Fruit fly (Drosophila melanogaster): ENCODE data around the gene twf.

Gene twf

dm6 chr3R:14157331-14157730, 34.9 kb downstream of the twf start, which contains the start of gene CG31533:
Gene CG31533, minus strand, starts transcription at chr3R:14157431.
- TF ChIP-seq Myc (optimal IDR thresholded peaks at IDR 0.05) (no peak), ttk (optimal IDR thresholded peaks at IDR 0.05) (no peak), Sin3A (optimal IDR thresholded peaks at IDR 0.05) (no peak), psq (optimal IDR thresholded peaks at IDR 0.05) (no peak), insv (optimal IDR thresholded peaks at IDR 0.05) (no peak), h (optimal IDR thresholded peaks at IDR 0.05) (no peak)

dm6 chr3R:14160178-14160577, 37.7 kb downstream of the twf start, which contains the start of gene CG31327:
Gene CG31327, minus strand, starts transcription at chr3R:14160278.
- no peak for TF ChIP-seq insv (optimal IDR thresholded peaks at IDR 0.05)
- no peak for TF ChIP-seq h (optimal IDR thresholded peaks at IDR 0.05)
- no peak for TF ChIP-seq psq (optimal IDR thresholded peaks at IDR 0.05)
- TF ChIP-seq Sin3A (optimal IDR thresholded peaks at IDR 0.05), result no peak
- no peak for TF ChIP-seq Myc (optimal IDR thresholded peaks at IDR 0.05)

- TF ChIP-seq insv (optimal IDR thresholded peaks at IDR 0.05) (no peak), h (optimal IDR thresholded peaks at IDR 0.05) (no peak), Myc (optimal IDR thresholded peaks at IDR 0.05) (no peak), psq (optimal IDR thresholded peaks at IDR 0.05) (no peak), ttk (optimal IDR thresholded peaks at IDR 0.05) (no peak), Sin3A (optimal IDR thresholded peaks at IDR 0.05) (no peak)
Observed at dm6 chr3R:14162176-14162759, 39.8 kb downstream of the twf start, which contains the start of gene CG3199. Gene CG3199, plus strand, starts transcription at chr3R:14162709.

Data from Kc167 (cell line).